Fruit fly (Drosophila melanogaster) whole organism, embryonic: ENCODE data around the gene Rab23.

Experiments
- CG12236 ChIP-seq: fragments of 200-800 bp; sonication (Bioruptor generic); optimal IDR thresholded peaks from 2 replicates; lab custom pipeline; 2016; ENCODE audit warnings: missing biosample characterization, missing genetic modification characterization
- CG13424 ChIP-seq: fragments of 200-800 bp; sonication (Bioruptor generic); optimal IDR thresholded peaks from 2 replicates; lab custom pipeline; 2019; ENCODE audit warnings: missing biosample characterization, mild to moderate bottlenecking, missing genetic modification characterization, moderate library complexity
- CG14667 ChIP-seq: fragments of 200-800 bp; sonication (Bioruptor generic); IDR thresholded peaks from 2 replicates; pipeline ENCODE4 v1.3.6; 2022; ENCODE audit warnings: missing biosample characterization, missing genetic modification characterization
- CG15011 ChIP-seq: fragments of 200-800 bp; sonication (Bioruptor generic); optimal IDR thresholded peaks from 3 replicates; lab custom pipeline; 2018; ENCODE audit warnings: missing biosample characterization, mild to moderate bottlenecking, missing genetic modification characterization
- CG15601 ChIP-seq: fragments of 200-800 bp; sonication (Bioruptor generic); optimal IDR thresholded peaks from 3 replicates; lab custom pipeline; 2019; ENCODE audit warnings: missing biosample characterization, mild to moderate bottlenecking, missing genetic modification characterization, moderate library complexity
- CG16779 ChIP-seq: fragments of 200-800 bp; sonication (Bioruptor generic); IDR thresholded peaks from 2 replicates; pipeline ENCODE4 v1.3.6; 2022; ENCODE audit warnings: missing biosample characterization, missing genetic modification characterization
- CG17912 ChIP-seq: fragments of 200-800 bp; sonication (Bioruptor generic); optimal IDR thresholded peaks from 2 replicates; lab custom pipeline; 2018; ENCODE audit warnings: missing biosample characterization, mild to moderate bottlenecking, missing genetic modification characterization
- CG18599 ChIP-seq: fragments of 200-800 bp; sonication (Bioruptor generic); optimal IDR thresholded peaks from 3 replicates; lab custom pipeline; 2017; ENCODE audit warnings: missing biosample characterization, missing genetic modification characterization, mild to moderate bottlenecking, moderate library complexity, missing genetic modification reagents
- CG4328 ChIP-seq: fragments of 200-800 bp; sonication (Bioruptor generic); optimal IDR thresholded peaks from 3 replicates; lab custom pipeline; 2017; ENCODE audit warnings: missing biosample characterization, missing genetic modification reagents, missing genetic modification characterization
- CG43689 ChIP-seq: fragments of 200-800 bp; sonication (Bioruptor generic); IDR thresholded peaks from 2 replicates; pipeline ENCODE4 v1.3.6; 2022; ENCODE audit warnings: missing biosample characterization, missing genetic modification characterization
- CG6689 ChIP-seq: fragments of 200-800 bp; sonication (Bioruptor generic); IDR thresholded peaks from 2 replicates; pipeline ENCODE4 v1.3.6; 2022; ENCODE audit warnings: missing biosample characterization, missing genetic modification characterization
- CG6791 ChIP-seq: fragments of 200-800 bp; sonication (Bioruptor generic); IDR thresholded peaks from 3 replicates; pipeline ENCODE4 v1.3.6; 2022; ENCODE audit warnings: missing biosample characterization, missing genetic modification characterization; ENCODE audit not compliant: partially characterized antibody
- CG7786 ChIP-seq: fragments of 200-800 bp; sonication (Bioruptor generic); optimal IDR thresholded peaks from 2 replicates; lab custom pipeline; 2016; ENCODE audit warnings: missing biosample characterization, missing genetic modification characterization
- CG9437 ChIP-seq: fragments of 200-800 bp; sonication (Bioruptor generic); optimal IDR thresholded peaks from 2 replicates; lab custom pipeline; 2018; ENCODE audit warnings: missing biosample characterization, mild to moderate bottlenecking, missing genetic modification characterization
- CG9817 ChIP-seq: fragments of 200-800 bp; sonication (Bioruptor generic); optimal IDR thresholded peaks from 2 replicates; lab custom pipeline; 2018; ENCODE audit warnings: missing biosample characterization, mild to moderate bottlenecking, missing genetic modification characterization, moderate library complexity
- CTCF ChIP-seq: fragments of 200-800 bp; sonication (Bioruptor generic); optimal IDR thresholded peaks from 2 replicates; lab custom pipeline; 2017; ENCODE audit warnings: missing biosample characterization, mild to moderate bottlenecking, missing genetic modification characterization, moderate library complexity
- Deaf1 ChIP-seq: fragments of 200-800 bp; optimal IDR thresholded peaks from 3 replicates; lab custom pipeline; 2019; ENCODE audit warnings: missing biosample characterization, mild to moderate bottlenecking, missing genetic modification characterization, moderate library complexity
- Dip3 ChIP-seq: fragments of 200-800 bp; sonication (Bioruptor generic); optimal IDR thresholded peaks from 3 replicates; lab custom pipeline; 2016; ENCODE audit warnings: missing biosample characterization, missing genetic modification characterization
- Dll ChIP-seq: fragments of 200-800 bp; sonication (Bioruptor generic); IDR thresholded peaks from 4 replicates; pipeline ENCODE4 v1.3.6; 2022; ENCODE audit warnings: missing biosample characterization, missing genetic modification characterization; ENCODE audit not compliant: partially characterized antibody
- Elba2 ChIP-seq: fragments of 200-800 bp; sonication (Bioruptor generic); optimal IDR thresholded peaks from 3 replicates; lab custom pipeline; 2016; ENCODE audit warnings: missing biosample characterization, missing genetic modification characterization
- HHEX ChIP-seq: fragments of 200-800 bp; sonication (Bioruptor generic); optimal IDR thresholded peaks from 3 replicates; lab custom pipeline; 2017; ENCODE audit warnings: missing biosample characterization, mild to moderate bottlenecking, missing genetic modification characterization, missing genetic modification reagents
- MESR4 ChIP-seq: fragments of 200-800 bp; sonication (Bioruptor generic); optimal IDR thresholded peaks from 2 replicates; lab custom pipeline; 2018; ENCODE audit warnings: missing biosample characterization, mild to moderate bottlenecking, missing genetic modification characterization, moderate library complexity
- Med ChIP-seq: fragments of 200-800 bp; sonication (Bioruptor generic); peaks from one replicate; lab custom pipeline; 2016; ENCODE audit warnings: missing biosample characterization, missing genetic modification characterization, mild to moderate bottlenecking, inconsistent platforms, moderate library complexity
- Myb ChIP-seq: fragments of 200-800 bp; sonication (Bioruptor generic); optimal IDR thresholded peaks from 2 replicates; lab custom pipeline; 2016; ENCODE audit warnings: missing biosample characterization, missing genetic modification characterization
- NC2β ChIP-seq: fragments of 200-800 bp; sonication (Bioruptor generic); optimal IDR thresholded peaks from 2 replicates; lab custom pipeline; 2016; ENCODE audit warnings: missing biosample characterization, missing genetic modification characterization
- NFAT ChIP-seq: fragments of 200-800 bp; sonication (Bioruptor generic); IDR thresholded peaks from 2 replicates; pipeline ENCODE4 v1.3.6; 2022; ENCODE audit warnings: missing biosample characterization, missing genetic modification characterization
- Opbp ChIP-seq: fragments of 200-800 bp; sonication (Bioruptor generic); IDR thresholded peaks from 3 replicates; pipeline ENCODE4 v1.3.6; 2022; ENCODE audit warnings: missing biosample characterization, missing genetic modification characterization; ENCODE audit not compliant: partially characterized antibody
- Ptx1 ChIP-seq: fragments of 200-800 bp; sonication (Bioruptor generic); IDR thresholded peaks from 2 replicates; pipeline ENCODE4 v1.3.6; 2022; ENCODE audit warnings: missing biosample characterization, missing genetic modification characterization
- Side ChIP-seq: fragments of 200-800 bp; sonication (Bioruptor generic); optimal IDR thresholded peaks from 2 replicates; lab custom pipeline; 2016; ENCODE audit warnings: missing biosample characterization, missing genetic modification characterization
- Trl ChIP-seq, 3 experiments: fragments of >200 bp in 2 of 3; fragments of 200-800 bp in 1 of 3; sonication (Bioruptor generic) in 1 of 3; optimal IDR thresholded peaks; 2 replicates in 1 of 3; 3 replicates in 2 of 3; lab custom pipeline; 2016 to 2017; ENCODE audit warnings: missing biosample characterization in 1 of 3, missing genetic modification characterization in 1 of 3
- chn ChIP-seq: fragments of 200-800 bp; sonication (Bioruptor generic); optimal IDR thresholded peaks from 2 replicates; lab custom pipeline; 2016; ENCODE audit warnings: missing biosample characterization, missing genetic modification characterization
- crol ChIP-seq: fragments of 200-800 bp; sonication (Bioruptor generic); IDR thresholded peaks from 2 replicates; pipeline ENCODE4 v1.3.6; 2022; ENCODE audit warnings: missing biosample characterization, missing genetic modification characterization
- disco-r ChIP-seq: fragments of 200-800 bp; sonication (Bioruptor generic); optimal IDR thresholded peaks from 2 replicates; lab custom pipeline; 2016; ENCODE audit warnings: missing biosample characterization, missing genetic modification characterization
- dmrt11E ChIP-seq: fragments of 200-800 bp; sonication (Bioruptor generic); optimal IDR thresholded peaks from 3 replicates; lab custom pipeline; 2018; ENCODE audit warnings: missing biosample characterization, mild to moderate bottlenecking, missing genetic modification characterization, moderate library complexity
- gce ChIP-seq: fragments of 200-800 bp; sonication (Bioruptor generic); IDR thresholded peaks from 3 replicates; pipeline ENCODE4 v1.3.6; 2022; ENCODE audit warnings: missing biosample characterization, missing genetic modification characterization
- gcm2 ChIP-seq: fragments of 200-800 bp; sonication (Bioruptor generic); optimal IDR thresholded peaks from 2 replicates; lab custom pipeline; 2016; ENCODE audit warnings: missing biosample characterization, missing genetic modification characterization
- kah ChIP-seq: fragments of 200-800 bp; sonication (Bioruptor generic); optimal IDR thresholded peaks from 2 replicates; lab custom pipeline; 2018; ENCODE audit warnings: missing biosample characterization, mild to moderate bottlenecking, missing genetic modification characterization
- knrl ChIP-seq: fragments of 200-800 bp; sonication (Bioruptor generic); IDR thresholded peaks from 3 replicates; pipeline ENCODE4 v1.3.6; 2022; ENCODE audit warnings: missing biosample characterization, missing genetic modification characterization; ENCODE audit not compliant: partially characterized antibody
- lab ChIP-seq: fragments of 200-800 bp; sonication (Bioruptor generic); optimal IDR thresholded peaks from 3 replicates; lab custom pipeline; 2017; ENCODE audit warnings: missing biosample characterization, missing genetic modification characterization, mild to moderate bottlenecking, moderate library complexity, missing genetic modification reagents
- lbe ChIP-seq: fragments of 200-800 bp; sonication (Bioruptor generic); optimal IDR thresholded peaks from 2 replicates; lab custom pipeline; 2016; ENCODE audit warnings: missing biosample characterization, mild to moderate bottlenecking, missing genetic modification characterization
- lilli ChIP-seq: fragments of 200-800 bp; sonication (Bioruptor generic); optimal IDR thresholded peaks from 3 replicates; lab custom pipeline; 2016; ENCODE audit warnings: missing biosample characterization, missing genetic modification characterization
- pfk ChIP-seq: fragments of 200-800 bp; sonication (Bioruptor generic); optimal IDR thresholded peaks from 2 replicates; lab custom pipeline; 2018; ENCODE audit warnings: missing biosample characterization, mild to moderate bottlenecking, missing genetic modification characterization, moderate library complexity
- sd ChIP-seq: fragments of 200-800 bp; sonication (Bioruptor generic); optimal IDR thresholded peaks from 3 replicates; lab custom pipeline; 2018; ENCODE audit warnings: missing biosample characterization, mild to moderate bottlenecking, missing genetic modification characterization, moderate library complexity
- sima ChIP-seq: fragments of 200-800 bp; sonication (Bioruptor generic); optimal IDR thresholded peaks from 2 replicates; lab custom pipeline; 2016; ENCODE audit warnings: missing biosample characterization, missing genetic modification characterization
- slbo ChIP-seq: fragments of 200-800 bp; sonication (Bioruptor generic); IDR thresholded peaks from 2 replicates; pipeline ENCODE4 v1.3.6; 2022; ENCODE audit warnings: missing biosample characterization, missing genetic modification characterization
- tap ChIP-seq: fragments of 200-800 bp; optimal IDR thresholded peaks from 3 replicates; lab custom pipeline; 2019; ENCODE audit warnings: missing biosample characterization, mild to moderate bottlenecking, missing genetic modification characterization, moderate library complexity
- twi ChIP-seq: fragments of 200-800 bp; optimal IDR thresholded peaks from 2 replicates; lab custom pipeline; 2019; ENCODE audit warnings: missing biosample characterization, mild to moderate bottlenecking, missing genetic modification characterization, moderate library complexity
- unpg ChIP-seq: fragments of 200-800 bp; sonication (Bioruptor generic); optimal IDR thresholded peaks from 3 replicates; lab custom pipeline; 2018; ENCODE audit warnings: missing biosample characterization, mild to moderate bottlenecking, missing genetic modification characterization, moderate library complexity
- yki ChIP-seq: fragments of >200 bp; optimal IDR thresholded peaks from 3 replicates; lab custom pipeline; 2018
- zen2 ChIP-seq: fragments of 200-800 bp; sonication (Bioruptor generic); IDR thresholded peaks from 3 replicates; pipeline ENCODE4 v1.3.6; 2022; ENCODE audit warnings: missing biosample characterization, missing genetic modification characterization; ENCODE audit not compliant: partially characterized antibody

Rab23 gene

dm6 chr3R:5686049-5686757 lies 969 bp upstream of the Rab23 start (continued):
- TF ChIP-seq kah (GFP tag; lab: Kevin White, UChicago) (no peak), Dll (0 out of 4 replicates have a peak, but pooled peaks have one; percentile 6), CG18599 (GFP tag; lab: Kevin White, UChicago) (peak; percentile 81), lab (peak; percentile 75), tap (tag; lab: Kevin White, UChicago) (peak; percentile 39), NFAT (GFP tag; lab: Robert Waterston, UW) (no peak), Trl (optimal IDR thresholded peaks at IDR 0.05; lab: Kevin White, UChicago) (no peak), Trl (GFP tag; optimal IDR thresholded peaks at IDR 0.05; lab: Kevin White, UChicago) (no peak), CG7786 (GFP tag; lab: Kevin White, UChicago) (peak; percentile 10), Elba2 (no peak), dmrt11E (tag; lab: Kevin White, UChicago) (no peak), yki (lab: Kevin White, UChicago) (no peak), CG4328 (GFP tag; lab: Kevin White, UChicago) (no peak), Med (GFP tag; lab: Kevin White, UChicago) (peak; percentile 89), chn (peak; percentile 25), pfk (no peak), slbo (GFP tag; lab: Robert Waterston, UW) (peak; percentile 65), CG13424 (tag; lab: Kevin White, UChicago) (peak; percentile 58), CG6689 (peak; percentile 60; the same call in 1 of the 2 replicates), CG15601 (tag; lab: Kevin White, UChicago) (peak; percentile 31), CG9437 (GFP tag; lab: Kevin White, UChicago) (peak; percentile 26), twi (tag; lab: Kevin White, UChicago) (no peak), Ptx1 (GFP tag; lab: Robert Waterston, UW) (peak; percentile 56), HHEX (GFP tag; lab: Kevin White, UChicago) (peak; percentile 59), Deaf1 (tag; lab: Kevin White, UChicago) (peak; percentile 16), unpg (GFP tag; lab: Kevin White, UChicago) (peak; percentile 58), disco-r (GFP tag; lab: Kevin White, UChicago) (no peak), lbe (GFP tag; lab: Kevin White, UChicago) (no peak), lilli (GFP tag; lab: Kevin White, UChicago) (peak; percentile 51), MESR4 (GFP tag; lab: Kevin White, UChicago) (no peak), knrl (no peak), CTCF (no peak), sima (GFP tag; lab: Kevin White, UChicago) (no peak), gcm2 (no peak), sd (tag; lab: Kevin White, UChicago) (peak; percentile 24), CG43689 (GFP tag; lab: Robert Waterston, UW) (no peak), CG16779 (GFP tag; lab: Robert Waterston, UW) (peak; percentile 42; the same call in 1 of the 2 replicates), Myb (GFP tag; lab: Kevin White, UChicago) (no peak), Side (GFP tag; lab: Kevin White, UChicago) (no peak), gce (GFP tag; lab: Robert Waterston, UW) (no peak), CG9817 (tag; lab: Kevin White, UChicago) (peak; percentile 55), CG6791 (GFP tag; lab: Robert Waterston, UW) (no peak), CG15011 (GFP tag; lab: Kevin White, UChicago) (peak; percentile 28), zen2 (GFP tag; lab: Robert Waterston, UW) (no peak), crol (GFP tag; lab: Robert Waterston, UW) (no peak; the same call in 1 of the 2 replicates), CG14667 (0 out of 2 replicates have a peak, but pooled peaks have one; percentile 11), Opbp (GFP tag; lab: Robert Waterston, UW) (no peak), Dip3 (peak; percentile 25), NC2β (GFP tag; lab: Kevin White, UChicago) (no peak), CG12236 (GFP tag; lab: Kevin White, UChicago) (no peak), CG17912 (GFP tag; lab: Kevin White, UChicago) (no peak)
